Fruit fly (Drosophila melanogaster) whole organism, embryonic: ENCODE measurements around the gene Ythdc1.

Source experiments
- Atf6 ChIP-seq: fragments of 200-800 bp; sonication (Bioruptor generic); IDR thresholded peaks from 2 replicates; pipeline ENCODE4 v1.3.6; 2022; ENCODE audit warnings: missing biosample characterization, missing genetic modification characterization
- C15 ChIP-seq: fragments of 200-800 bp; sonication (Bioruptor generic); IDR thresholded peaks from 3 replicates; pipeline ENCODE4 v1.3.6; 2022; ENCODE audit warnings: missing biosample characterization, missing genetic modification characterization
- CG10543 ChIP-seq: fragments of 200-800 bp; sonication (Bioruptor generic); optimal IDR thresholded peaks from 3 replicates; lab custom pipeline; 2017; ENCODE audit warnings: missing biosample characterization, mild to moderate bottlenecking, missing genetic modification characterization, moderate library complexity
- CG10979 ChIP-seq: fragments of 200-800 bp; sonication (Bioruptor generic); optimal IDR thresholded peaks from 2 replicates; lab custom pipeline; 2018; ENCODE audit warnings: missing biosample characterization, mild to moderate bottlenecking, missing genetic modification characterization, moderate library complexity
- CG11085 ChIP-seq: fragments of 200-800 bp; sonication (Bioruptor generic); IDR thresholded peaks from 2 replicates; pipeline ENCODE4 v1.3.6; 2022; ENCODE audit warnings: missing biosample characterization, missing genetic modification characterization
- CG11723 ChIP-seq: fragments of 200-800 bp; sonication (Bioruptor generic); optimal IDR thresholded peaks from 2 replicates; lab custom pipeline; 2017; ENCODE audit warnings: missing biosample characterization, mild to moderate bottlenecking, missing genetic modification characterization
- CG14050 ChIP-seq: fragments of 200-800 bp; sonication (Bioruptor generic); IDR thresholded peaks from 3 replicates; pipeline ENCODE4 v1.3.6; 2022; ENCODE audit warnings: missing biosample characterization, missing genetic modification characterization
- CG15514 ChIP-seq: fragments of 200-800 bp; sonication (Bioruptor generic); optimal IDR thresholded peaks from 3 replicates; lab custom pipeline; 2017; ENCODE audit warnings: missing biosample characterization, missing genetic modification characterization, mild to moderate bottlenecking, moderate library complexity, missing genetic modification reagents
- CG1647 ChIP-seq: fragments of 200-800 bp; sonication (Bioruptor generic); optimal IDR thresholded peaks from 3 replicates; lab custom pipeline; 2016; ENCODE audit warnings: missing biosample characterization, missing genetic modification characterization
- CG16813 ChIP-seq: fragments of 200-800 bp; sonication (Bioruptor generic); IDR thresholded peaks from 3 replicates; pipeline ENCODE4 v1.3.6; 2022; ENCODE audit warnings: missing biosample characterization, missing genetic modification characterization; ENCODE audit not compliant: partially characterized antibody
- CG17912 ChIP-seq: fragments of 200-800 bp; sonication (Bioruptor generic); optimal IDR thresholded peaks from 2 replicates; lab custom pipeline; 2018; ENCODE audit warnings: missing biosample characterization, mild to moderate bottlenecking, missing genetic modification characterization
- CG2875 ChIP-seq: fragments of 200-800 bp; sonication (Bioruptor generic); optimal IDR thresholded peaks from 2 replicates; lab custom pipeline; 2017; ENCODE audit warnings: missing biosample characterization, mild to moderate bottlenecking, missing genetic modification characterization, missing genetic modification reagents
- CG30020 ChIP-seq: fragments of 200-800 bp; optimal IDR thresholded peaks from 2 replicates; lab custom pipeline; 2019; ENCODE audit warnings: missing biosample characterization, mild to moderate bottlenecking, missing genetic modification characterization, moderate library complexity
- CG32772 ChIP-seq: fragments of 200-800 bp; sonication (Bioruptor generic); IDR thresholded peaks from 2 replicates; pipeline ENCODE4 v1.3.6; 2022; ENCODE audit warnings: missing biosample characterization, missing genetic modification characterization
- CG6254 ChIP-seq: fragments of 200-800 bp; sonication (Bioruptor generic); optimal IDR thresholded peaks from 3 replicates; lab custom pipeline; 2017; ENCODE audit warnings: mild to moderate bottlenecking, missing biosample characterization, missing genetic modification reagents, missing genetic modification characterization
- CG6765 ChIP-seq: fragments of 200-800 bp; sonication (Bioruptor generic); optimal IDR thresholded peaks from 3 replicates; lab custom pipeline; 2017; ENCODE audit warnings: missing biosample characterization, mild to moderate bottlenecking, missing genetic modification characterization
- CG7372 ChIP-seq: fragments of 200-800 bp; sonication (Bioruptor generic); IDR thresholded peaks from 2 replicates; pipeline ENCODE4 v1.3.6; 2022; ENCODE audit warnings: missing biosample characterization, missing genetic modification characterization
- Dll ChIP-seq: fragments of 200-800 bp; sonication (Bioruptor generic); IDR thresholded peaks from 4 replicates; pipeline ENCODE4 v1.3.6; 2022; ENCODE audit warnings: missing biosample characterization, missing genetic modification characterization; ENCODE audit not compliant: partially characterized antibody
- E2f1 ChIP-seq: fragments of 200-800 bp; sonication (Bioruptor generic); IDR thresholded peaks from 2 replicates; pipeline ENCODE4 v1.3.6; 2022; ENCODE audit warnings: missing biosample characterization, missing genetic modification characterization
- Eip74EF ChIP-seq, 2 experiments: fragments of 200-800 bp in 1 of 2; fragments of >200 bp in 1 of 2; sonication (Bioruptor generic) in 1 of 2; optimal IDR thresholded peaks; 2 replicates each; lab custom pipeline; 2017 to 2019; ENCODE audit warnings: missing biosample characterization in 2 of 2, missing genetic modification characterization in 2 of 2, mild to moderate bottlenecking in 1 of 2, moderate library complexity in 1 of 2
- HLH3B ChIP-seq: fragments of 200-800 bp; sonication (Bioruptor generic); IDR thresholded peaks from 2 replicates; pipeline ENCODE4 v1.3.6; 2022; ENCODE audit warnings: missing biosample characterization, missing genetic modification characterization
- HLH54F ChIP-seq: fragments of 200-800 bp; sonication (Bioruptor generic); optimal IDR thresholded peaks from 3 replicates; lab custom pipeline; 2016; ENCODE audit warnings: missing biosample characterization, missing genetic modification characterization
- HLHmδ ChIP-seq: fragments of 200-800 bp; sonication (Bioruptor generic); optimal IDR thresholded peaks from 2 replicates; lab custom pipeline; 2018; ENCODE audit warnings: missing biosample characterization, mild to moderate bottlenecking, missing genetic modification characterization, moderate library complexity
- HmgD ChIP-seq: fragments of 200-800 bp; sonication (Bioruptor generic); optimal IDR thresholded peaks from 3 replicates; lab custom pipeline; 2016; ENCODE audit warnings: missing biosample characterization, missing genetic modification characterization
- Hmx ChIP-seq: fragments of 200-800 bp; sonication (Bioruptor generic); optimal IDR thresholded peaks from 2 replicates; lab custom pipeline; 2016; ENCODE audit warnings: missing biosample characterization, missing genetic modification characterization
- MESR4 ChIP-seq: fragments of 200-800 bp; sonication (Bioruptor generic); optimal IDR thresholded peaks from 2 replicates; lab custom pipeline; 2018; ENCODE audit warnings: missing biosample characterization, mild to moderate bottlenecking, missing genetic modification characterization, moderate library complexity
- MTF-1 ChIP-seq: fragments of 200-800 bp; sonication (Bioruptor generic); optimal IDR thresholded peaks from 2 replicates; lab custom pipeline; 2018; ENCODE audit warnings: missing biosample characterization, mild to moderate bottlenecking, missing genetic modification characterization, borderline replicate concordance
- Mad ChIP-seq: fragments of 200-800 bp; sonication (Bioruptor generic); optimal IDR thresholded peaks from 2 replicates; lab custom pipeline; 2016; ENCODE audit warnings: missing biosample characterization, missing genetic modification characterization
- Nf-YA ChIP-seq: fragments of 200-800 bp; sonication (Bioruptor generic); IDR thresholded peaks from 2 replicates; pipeline ENCODE4 v1.3.6; 2022; ENCODE audit warnings: missing biosample characterization, missing genetic modification characterization
- amos ChIP-seq: fragments of 200-800 bp; sonication (Bioruptor generic); IDR thresholded peaks from 2 replicates; pipeline ENCODE4 v1.3.6; 2022; ENCODE audit warnings: missing biosample characterization, missing genetic modification characterization; ENCODE audit not compliant: partially characterized antibody
- bbx ChIP-seq: fragments of 200-800 bp; sonication (Bioruptor generic); IDR thresholded peaks from 2 replicates; pipeline ENCODE4 v1.3.6; 2022; ENCODE audit warnings: missing biosample characterization, missing genetic modification characterization; ENCODE audit not compliant: partially characterized antibody
- croc ChIP-seq: fragments of 200-800 bp; sonication (Bioruptor generic); conservative IDR thresholded peaks from 3 replicates; pipeline ENCODE4 v1.3.6; 2022; ENCODE audit warnings: missing biosample characterization, missing genetic modification characterization
- dmrt99B ChIP-seq: fragments of 200-800 bp; sonication (Bioruptor generic); optimal IDR thresholded peaks from 2 replicates; lab custom pipeline; 2018; ENCODE audit warnings: missing biosample characterization, mild to moderate bottlenecking, missing genetic modification characterization, moderate library complexity
- eyg ChIP-seq: fragments of 200-800 bp; sonication (Bioruptor generic); optimal IDR thresholded peaks from 3 replicates; lab custom pipeline; 2016; ENCODE audit warnings: missing biosample characterization, missing genetic modification characterization
- fru ChIP-seq: fragments of >200 bp; optimal IDR thresholded peaks from 2 replicates; lab custom pipeline; 2017
- fu2 ChIP-seq: fragments of 200-800 bp; sonication (Bioruptor generic); optimal IDR thresholded peaks from 2 replicates; lab custom pipeline; 2016; ENCODE audit warnings: missing biosample characterization, missing genetic modification characterization
- gem ChIP-seq: fragments of 200-800 bp; sonication (Bioruptor generic); optimal IDR thresholded peaks from 2 replicates; lab custom pipeline; 2019; ENCODE audit warnings: missing biosample characterization, mild to moderate bottlenecking, missing genetic modification characterization, moderate library complexity
- gfzf ChIP-seq: fragments of 200-800 bp; sonication (Bioruptor generic); optimal IDR thresholded peaks from 2 replicates; lab custom pipeline; 2016; ENCODE audit warnings: missing biosample characterization, mild to moderate bottlenecking, missing genetic modification characterization, moderate library complexity
- gro ChIP-seq: fragments of 200-800 bp; sonication (Bioruptor generic); optimal IDR thresholded peaks from 2 replicates; lab custom pipeline; 2016; ENCODE audit warnings: missing biosample characterization, missing genetic modification characterization
- klu ChIP-seq: fragments of 200-800 bp; sonication (Bioruptor generic); IDR thresholded peaks from 2 replicates; pipeline ENCODE4 v1.3.6; 2022; ENCODE audit warnings: missing biosample characterization, missing genetic modification characterization
- kni ChIP-seq: fragments of 200-800 bp; sonication (Bioruptor generic); optimal IDR thresholded peaks from 3 replicates; lab custom pipeline; 2017; ENCODE audit warnings: mild to moderate bottlenecking, missing biosample characterization, missing genetic modification reagents, missing genetic modification characterization
- mam ChIP-seq: fragments of 200-800 bp; sonication (Bioruptor generic); optimal IDR thresholded peaks from 3 replicates; lab custom pipeline; 2016; ENCODE audit warnings: missing biosample characterization, missing genetic modification characterization
- nau ChIP-seq: fragments of 200-800 bp; sonication (Bioruptor generic); optimal IDR thresholded peaks from 3 replicates; lab custom pipeline; 2017; ENCODE audit warnings: missing biosample characterization, mild to moderate bottlenecking, missing genetic modification characterization, missing genetic modification reagents
- pum ChIP-seq: fragments of 200-800 bp; sonication (Bioruptor generic); optimal IDR thresholded peaks from 2 replicates; lab custom pipeline; 2016; ENCODE audit warnings: missing biosample characterization, missing genetic modification characterization
- ro ChIP-seq: fragments of 200-800 bp; sonication (Bioruptor generic); IDR thresholded peaks from 2 replicates; pipeline ENCODE4 v1.3.6; 2022; ENCODE audit warnings: missing biosample characterization, missing genetic modification characterization
- schlank ChIP-seq: fragments of 200-800 bp; sonication (Bioruptor generic); optimal IDR thresholded peaks from 2 replicates; lab custom pipeline; 2018; ENCODE audit warnings: missing biosample characterization, mild to moderate bottlenecking, missing genetic modification characterization
- sna ChIP-seq: fragments of 200-800 bp; sonication (Bioruptor generic); IDR thresholded peaks from 2 replicates; pipeline ENCODE4 v1.3.6; 2022; ENCODE audit warnings: missing biosample characterization, missing genetic modification characterization; ENCODE audit not compliant: partially characterized antibody
- so ChIP-seq: fragments of 200-800 bp; sonication (Bioruptor generic); IDR thresholded peaks from 3 replicates; pipeline ENCODE4 v1.3.6; 2022; ENCODE audit warnings: missing biosample characterization, missing genetic modification characterization
- vfl ChIP-seq: fragments of 200-800 bp; sonication (Bioruptor generic); optimal IDR thresholded peaks from 2 replicates; lab custom pipeline; 2016; ENCODE audit warnings: missing biosample characterization, missing genetic modification characterization
- vnd ChIP-seq: fragments of 200-800 bp; sonication (Bioruptor generic); IDR thresholded peaks from 3 replicates; pipeline ENCODE4 v1.3.6; 2022; ENCODE audit warnings: missing biosample characterization, missing genetic modification characterization; ENCODE audit not compliant: partially characterized antibody

Gene Ythdc1

dm6 chr3L:3396056-3396455 is 22.1 kb upstream of the Ythdc1 start (continued):
- TF ChIP-seq dmrt99B (tag; lab: Kevin White, UChicago) (peak; percentile 89), croc (GFP tag; lab: Robert Waterston, UW) (peak; percentile 92), vnd (no peak), CG2875 (GFP tag; lab: Kevin White, UChicago) (peak; percentile 92), pum (GFP tag; lab: Kevin White, UChicago) (peak; percentile 79), CG17912 (GFP tag; lab: Kevin White, UChicago) (no peak), CG32772 (GFP tag; lab: Robert Waterston, UW) (peak; percentile 87), Dll (no peak), Nf-YA (peak; percentile 69; the same call in 1 of the 2 replicates), CG11723 (GFP tag; lab: Kevin White, UChicago) (peak; percentile 84), Atf6 (GFP tag; lab: Robert Waterston, UW) (peak; percentile 20; the same call in 1 of the 2 replicates), sna (GFP tag; lab: Robert Waterston, UW) (no peak), CG1647 (GFP tag; lab: Kevin White, UChicago) (peak; percentile 63), gfzf (GFP tag; lab: Kevin White, UChicago) (no peak), schlank (no peak), Mad (GFP tag; lab: Kevin White, UChicago) (peak; percentile 76), kni (peak; percentile 70), CG7372 (GFP tag; lab: Robert Waterston, UW) (peak; percentile 51; the same call in 1 of the 2 replicates), CG14050 (GFP tag; lab: Robert Waterston, UW) (peak; percentile 60; the same call in 2 of the 3 replicates), HLH54F (GFP tag; lab: Kevin White, UChicago) (peak; percentile 26), CG6765 (GFP tag; lab: Kevin White, UChicago) (no peak), HLHmδ (no peak), Hmx (GFP tag; lab: Kevin White, UChicago) (no peak), CG10979 (tag; lab: Kevin White, UChicago) (peak; percentile 98), amos (GFP tag; lab: Robert Waterston, UW) (no peak), CG30020 (tag; lab: Kevin White, UChicago) (peak; percentile 74), E2f1 (GFP tag; lab: Robert Waterston, UW) (peak; percentile 61; the same call in 1 of the 2 replicates), klu (GFP tag; lab: Robert Waterston, UW) (no peak; the same call in 1 of the 2 replicates), eyg (peak; percentile 28), CG6254 (peak; percentile 94), CG10543 (GFP tag; lab: Kevin White, UChicago) (peak; percentile 36), gro (GFP tag; lab: Kevin White, UChicago) (no peak), HLH3B (GFP tag; lab: Robert Waterston, UW) (peak; percentile 86), vfl (GFP tag; lab: Kevin White, UChicago) (no peak), C15 (GFP tag; lab: Robert Waterston, UW) (no peak), fru (no peak), nau (GFP tag; lab: Kevin White, UChicago) (peak; percentile 51), CG15514 (GFP tag; lab: Kevin White, UChicago) (no peak), bbx (no peak), CG16813 (GFP tag; lab: Robert Waterston, UW) (no peak), so (GFP tag; lab: Robert Waterston, UW) (peak; percentile 69; the same call in 2 of the 3 replicates), MESR4 (GFP tag; lab: Kevin White, UChicago) (no peak), HmgD (GFP tag; lab: Kevin White, UChicago) (no peak), ro (GFP tag; lab: Robert Waterston, UW) (peak; percentile 79), Eip74EF (GFP tag; optimal IDR thresholded peaks at IDR 0.05; lab: Kevin White, UChicago) (peak in 1 of 2 experiments; percentile 92), mam (GFP tag; lab: Kevin White, UChicago) (peak; percentile 38), CG11085 (GFP tag; lab: Robert Waterston, UW) (peak; percentile 42; the same call in 1 of the 2 replicates), MTF-1 (peak; percentile 71), fu2 (GFP tag; lab: Kevin White, UChicago) (peak; percentile 7), gem (tag; lab: Kevin White, UChicago) (peak; percentile 94)
